Worm (Caenorhabditis elegans) whole organism, midembryonic: Measurements from ENCODE around the gene col-127.

Experiments used
- cog-1 ChIP-seq: sonication (generic microtip); optimal IDR thresholded peaks from 2 replicates; lab custom pipeline; 2016; ENCODE audit warnings: missing genetic modification characterization, missing compliant biosample characterization
- flt-1 ChIP-seq: fragments of 200-800 bp; sonication (Bioruptor generic); IDR thresholded peaks from 2 replicates; pipeline ENCODE4 v1.3.6; 2022; ENCODE audit warnings: missing genetic modification characterization, missing compliant biosample characterization
- ztf-29 ChIP-seq: fragments of 200-800 bp; sonication (Bioruptor generic); IDR thresholded peaks from 2 replicates; pipeline ENCODE4 v1.3.6; 2022; ENCODE audit warnings: missing genetic modification reagents, missing genetic modification characterization, missing compliant biosample characterization

DNA sequence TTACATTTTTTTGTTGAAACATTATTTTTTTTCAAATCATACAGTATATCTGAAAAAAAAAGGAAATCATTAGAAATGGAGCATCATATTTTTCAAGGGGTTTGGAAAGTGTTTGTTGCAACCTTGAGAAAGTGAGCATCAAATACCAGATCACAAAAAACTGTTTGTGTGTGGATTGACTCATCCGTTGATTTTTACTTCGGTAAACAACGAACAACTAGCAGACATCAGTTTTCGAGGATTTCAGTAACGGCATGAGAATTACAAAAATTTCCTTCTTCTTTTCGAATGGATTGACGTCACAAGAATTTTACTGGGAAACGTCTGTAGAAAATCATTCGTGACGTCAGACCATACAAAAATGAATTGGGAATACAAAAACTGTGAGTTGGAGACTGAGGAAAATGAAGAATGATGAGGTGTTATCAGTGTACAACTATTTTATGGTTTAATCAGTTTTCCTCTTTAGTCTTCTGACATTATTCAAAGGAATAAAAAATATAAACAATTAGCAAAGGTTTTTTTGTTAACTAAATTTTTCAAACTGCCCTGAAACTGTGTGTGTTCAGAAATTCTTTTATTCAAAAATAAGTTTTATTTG is 17.9 kb downstream of the col-127 start, which contains the start of gene C05C12.4:
- no peak for TF ChIP-seq flt-1 (GFP tag; lab: Robert Waterston, UW)
- no peak for TF ChIP-seq cog-1
- TF ChIP-seq ztf-29 (GFP tag; lab: Robert Waterston, UW) = no peak
